Worm (Caenorhabditis elegans) whole organism, late embryonic: Measurements from ENCODE around the gene nhr-270.

Source experiments
- ama-1 ChIP-seq: fragments of 150-350 bp; optimal IDR thresholded peaks from 2 replicates; lab custom pipeline; 2014
- ceh-2 ChIP-seq: sonication (generic microtip); optimal IDR thresholded peaks from 2 replicates; lab custom pipeline; 2016; ENCODE audit warnings: missing genotype, missing genetic modification characterization, missing compliant biosample characterization
- ceh-31 ChIP-seq: sonication (generic microtip); optimal IDR thresholded peaks from 2 replicates; lab custom pipeline; 2016; ENCODE audit warnings: missing genetic modification characterization, missing compliant biosample characterization
- ceh-45 ChIP-seq: fragments of 200-800 bp; sonication (Bioruptor generic); IDR thresholded peaks from 2 replicates; pipeline ENCODE4 v1.3.6; 2022; ENCODE audit warnings: missing genetic modification reagents, missing genetic modification characterization, missing compliant biosample characterization
- nfya-1 ChIP-seq: sonication (generic microtip); optimal IDR thresholded peaks from 2 replicates; lab custom pipeline; 2017; ENCODE audit warnings: missing genetic modification characterization, mild to moderate bottlenecking, missing compliant biosample characterization, antibody characterized with exemption, moderate library complexity
- nhr-232 ChIP-seq: sonication (generic microtip); optimal IDR thresholded peaks from 2 replicates; lab custom pipeline; 2016; ENCODE audit warnings: missing genetic modification characterization, missing compliant biosample characterization
- sox-4 ChIP-seq: sonication (generic microtip); optimal IDR thresholded peaks from 2 replicates; lab custom pipeline; 2017; ENCODE audit warnings: mild to moderate bottlenecking, missing genetic modification characterization, inconsistent platforms, missing compliant biosample characterization

DNA sequence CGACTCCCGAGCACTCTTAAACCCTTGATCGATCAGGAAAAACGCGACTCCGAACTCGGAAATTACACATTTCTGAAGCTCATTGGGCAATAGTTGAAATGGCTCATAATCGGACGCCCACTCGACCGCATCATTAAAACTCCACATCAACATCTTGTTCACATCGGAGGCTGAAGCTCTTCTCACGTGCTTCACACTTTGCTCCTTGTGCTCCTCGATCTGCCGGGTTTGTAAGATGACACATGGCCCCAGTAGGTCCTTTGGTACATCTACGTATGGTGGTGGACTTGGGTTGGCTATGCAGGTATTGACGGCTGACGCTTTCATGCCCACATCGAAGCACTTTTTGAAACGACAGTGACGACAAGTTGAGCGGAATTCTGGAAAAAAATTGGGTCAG, 1.1 kb downstream of the nhr-270 start:
- TF ChIP-seq nfya-1 (tag; lab: Kevin White, UChicago), result no peak
- TF ChIP-seq ceh-31 (tag; lab: Kevin White, UChicago), result no peak
- TF ChIP-seq sox-4 (tag; lab: Kevin White, UChicago), result no peak
- no peak for TF ChIP-seq ceh-2 (tag; lab: Kevin White, UChicago)
- TF ChIP-seq ama-1 (lab: Kevin White, UChicago), result no peak
- TF ChIP-seq ceh-45 (GFP tag; lab: Robert Waterston, UW), result no peak
- TF ChIP-seq nhr-232, result no peak
